Fruit fly (Drosophila melanogaster): Measurements from ENCODE around the gene CG6693.

DNA sequence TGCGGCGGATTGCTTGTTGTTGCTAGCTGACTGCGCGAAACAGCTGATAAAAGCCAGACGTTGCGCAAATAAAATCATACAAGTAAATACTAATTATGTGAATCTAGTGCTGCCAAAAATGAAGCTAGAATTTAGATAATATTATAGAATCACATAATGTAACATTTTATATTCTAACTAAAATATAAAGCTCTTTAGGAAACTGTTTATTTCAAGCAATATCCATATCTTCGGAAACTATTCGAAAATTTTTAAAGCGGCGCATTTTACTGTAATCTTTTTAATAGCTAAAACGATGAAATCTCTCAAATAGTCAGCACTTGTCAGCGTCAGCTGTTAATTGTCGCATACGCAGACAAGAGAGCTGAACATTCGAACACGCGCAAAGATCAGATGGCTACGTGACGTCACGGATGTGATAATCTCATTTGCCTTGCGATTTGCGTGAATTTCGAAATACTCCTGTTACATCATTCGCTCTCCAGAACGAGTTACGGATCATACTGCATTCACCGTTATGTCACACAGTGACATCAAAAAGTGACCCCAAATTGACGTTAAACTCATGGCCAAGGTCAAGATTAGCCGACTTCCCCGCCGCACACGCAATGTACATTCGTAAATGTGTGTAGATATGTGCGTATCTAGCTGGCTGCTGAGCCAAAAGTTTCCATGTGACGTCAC, 21.8 kb upstream of the CG6693 start:
- TF ChIP-seq CG15336 (GFP tag; IDR thresholded peaks at IDR 0.05) (no peak), cyc (GFP tag; optimal IDR thresholded peaks at IDR 0.05) (no peak), CG32006 (GFP tag; optimal IDR thresholded peaks at IDR 0.05) (no peak), CG6792 (GFP tag; optimal IDR thresholded peaks at IDR 0.05) (no peak), fd85E (GFP tag; optimal IDR thresholded peaks at IDR 0.05) (no peak), Blimp-1 (GFP tag; optimal IDR thresholded peaks at IDR 0.05) (no peak)
